Fruit fly (Drosophila melanogaster): ENCODE data around the gene CG7829.
A peak's percentile ranks its signal among the peaks of the same experiment; 100 is the strongest.

The CG7829 gene

DNA sequence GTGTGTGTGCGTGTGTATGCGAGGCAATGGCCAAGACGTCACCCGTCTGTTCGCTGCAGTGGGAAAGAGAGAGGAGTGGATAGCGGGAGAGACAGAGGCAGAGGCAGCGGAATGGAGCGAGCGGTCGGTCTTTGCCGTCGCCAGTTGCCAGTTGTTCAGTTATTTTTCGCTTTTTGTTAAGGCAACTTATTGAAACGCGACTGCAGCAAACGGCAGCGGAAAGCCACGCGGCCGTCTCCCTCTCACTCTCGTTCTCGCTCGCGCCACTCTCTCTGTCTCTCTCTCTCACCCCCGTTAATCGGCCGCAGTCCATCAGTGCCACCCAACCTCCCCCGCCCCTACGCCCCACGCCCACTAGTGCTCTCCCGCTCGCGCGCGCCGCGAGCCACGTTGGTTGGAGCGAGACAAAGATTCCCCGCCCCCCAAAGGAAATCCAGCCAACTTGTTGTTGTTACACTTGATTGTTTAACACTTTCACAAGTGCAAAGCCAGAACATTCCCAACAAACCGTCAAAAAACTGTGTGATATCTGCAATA, 44.7 kb downstream of the CG7829 start:
- TF ChIP-seq CG8478 (optimal IDR thresholded peaks at IDR 0.05) (peak; percentile 88), CTCF (optimal IDR thresholded peaks at IDR 0.05) (peak in 1 of 2 experiments; percentile 2)

DNA sequence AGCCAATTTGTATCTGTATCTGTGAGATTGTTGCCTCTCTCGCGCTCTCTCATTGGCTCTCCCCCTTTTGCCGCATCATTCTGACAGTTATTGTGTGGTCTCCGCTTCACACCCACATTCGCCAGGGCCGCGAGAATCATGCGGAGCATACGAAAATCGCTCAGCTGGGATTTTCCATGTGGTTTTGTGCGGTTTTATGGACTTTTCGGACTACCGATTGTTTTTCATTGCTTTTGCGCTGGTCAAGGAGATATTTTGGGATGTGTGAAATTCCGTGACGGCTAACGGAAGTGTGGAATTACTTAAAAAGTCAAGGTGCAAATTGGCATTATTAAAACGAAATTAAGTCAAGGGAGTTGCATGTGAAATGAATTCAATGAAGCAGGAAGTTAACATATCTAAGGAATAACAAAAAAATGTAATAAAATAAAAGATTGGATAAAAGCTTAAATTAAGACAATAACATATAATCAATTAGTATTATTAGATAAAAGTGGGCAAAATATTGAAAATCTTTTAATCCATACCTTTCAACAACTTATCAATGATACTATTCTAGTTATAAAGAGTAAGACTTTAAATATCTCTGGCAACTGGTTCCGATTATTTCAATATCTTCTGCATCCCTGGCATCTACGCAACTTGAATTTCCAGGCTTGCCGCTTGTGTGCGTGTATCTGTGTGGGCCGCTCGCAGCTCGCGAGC, 45.3 kb downstream of the CG7829 start:
- TF ChIP-seq CG8478 (optimal IDR thresholded peaks at IDR 0.05) = no peak
- TF ChIP-seq CTCF (optimal IDR thresholded peaks at IDR 0.05) = no peak

DNA sequence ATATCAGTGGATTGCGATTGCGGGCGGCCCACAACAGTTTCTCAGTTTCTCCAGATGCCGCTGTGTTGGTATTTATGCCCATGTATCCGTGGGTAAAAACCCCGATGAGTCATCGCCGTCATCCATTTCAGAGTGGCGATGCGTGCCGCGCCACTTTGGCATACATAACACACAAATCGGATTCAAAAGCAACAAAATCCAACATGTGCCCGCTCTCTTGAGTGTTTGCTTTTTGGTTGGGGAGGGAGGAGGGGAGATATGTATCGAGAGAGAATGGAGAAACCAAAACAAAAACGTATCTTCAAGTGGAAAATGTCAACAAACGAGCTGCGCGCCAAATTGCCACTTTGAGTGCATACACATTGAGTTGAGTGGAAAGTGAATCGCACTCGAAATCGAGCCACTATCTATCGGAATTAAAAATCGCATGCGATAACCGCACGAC, 45.9 kb downstream of the CG7829 start:
- TF ChIP-seq CTCF (optimal IDR thresholded peaks at IDR 0.05) (no peak), CG8478 (optimal IDR thresholded peaks at IDR 0.05) (peak; percentile 22)

DNA sequence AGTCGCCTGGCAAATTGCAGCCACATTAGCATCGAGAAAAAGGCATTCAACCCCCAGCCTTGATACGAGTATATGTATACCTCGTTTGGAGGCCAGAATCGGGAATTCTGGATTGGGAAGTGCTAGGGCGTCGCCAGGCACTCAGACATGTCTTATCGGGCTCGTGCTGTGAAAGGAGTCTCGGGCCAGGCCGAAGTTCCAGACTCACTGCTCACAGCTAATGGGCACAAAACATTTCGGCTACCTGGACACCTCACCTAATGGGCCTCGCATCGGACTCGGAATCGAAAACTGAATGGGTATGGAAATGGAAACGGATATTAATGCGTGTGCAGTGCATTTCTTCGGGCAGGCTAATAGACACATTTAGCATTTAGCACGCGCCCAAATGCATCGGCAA, 46.6 kb downstream of the CG7829 start:
- no peak for TF ChIP-seq CG8478 (optimal IDR thresholded peaks at IDR 0.05)

DNA sequence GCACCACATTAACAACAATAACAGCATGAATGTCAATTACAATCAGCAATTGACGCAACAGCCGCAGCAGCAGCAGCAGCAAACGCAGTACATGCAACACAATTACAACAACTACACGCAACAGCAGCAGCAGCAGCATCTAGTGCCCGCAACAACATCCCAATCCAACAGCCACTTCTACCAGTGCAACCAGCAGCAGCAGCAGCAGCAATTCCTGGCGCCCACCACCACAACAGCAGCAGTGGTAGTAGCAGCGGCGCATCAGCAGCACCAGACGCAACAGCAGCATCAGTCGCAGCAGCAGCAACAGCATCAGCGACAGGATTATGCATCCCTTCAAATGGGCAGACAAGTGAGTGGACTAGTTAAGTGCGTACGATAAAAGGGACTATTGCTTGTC, 50.3 kb downstream of the CG7829 start:
- TF ChIP-seq CTCF (optimal IDR thresholded peaks at IDR 0.05) = no peak
- TF ChIP-seq CG8478 (optimal IDR thresholded peaks at IDR 0.05) = no peak

Data from S2 (cell line).